Fruit fly (Drosophila melanogaster) whole organism, embryonic: ENCODE measurements around the gene CG14657.
A peak's percentile ranks its signal among the peaks of the same experiment; 100 is the strongest.

Source experiments
- Atf3 ChIP-seq: fragments of 200-800 bp; sonication (Bioruptor generic); optimal IDR thresholded peaks from 3 replicates; lab custom pipeline; 2016; ENCODE audit warnings: missing biosample characterization, missing genetic modification characterization
- CG11398 ChIP-seq: fragments of 200-800 bp; sonication (Bioruptor generic); optimal IDR thresholded peaks from 2 replicates; lab custom pipeline; 2016; ENCODE audit warnings: missing biosample characterization, missing genetic modification characterization
- CG12071 ChIP-seq: fragments of 200-800 bp; sonication (Bioruptor generic); optimal IDR thresholded peaks from 3 replicates; lab custom pipeline; 2018; ENCODE audit warnings: missing biosample characterization, mild to moderate bottlenecking, missing genetic modification characterization
- CG13624 ChIP-seq: fragments of 200-800 bp; sonication (Bioruptor generic); optimal IDR thresholded peaks from 2 replicates; lab custom pipeline; 2016; ENCODE audit warnings: missing biosample characterization, missing genetic modification characterization
- CG14441 ChIP-seq: fragments of 200-800 bp; sonication (Bioruptor generic); IDR thresholded peaks from 2 replicates; pipeline ENCODE4 v1.3.6; 2022; ENCODE audit warnings: missing biosample characterization, missing genetic modification characterization
- CG1603 ChIP-seq: fragments of 200-800 bp; sonication (Bioruptor generic); optimal IDR thresholded peaks from 2 replicates; lab custom pipeline; 2019; ENCODE audit warnings: missing biosample characterization, mild to moderate bottlenecking, missing genetic modification characterization, moderate library complexity
- CG16815 ChIP-seq: fragments of 200-800 bp; sonication (Bioruptor generic); optimal IDR thresholded peaks from 3 replicates; lab custom pipeline; 2017; ENCODE audit warnings: missing biosample characterization, mild to moderate bottlenecking, missing genetic modification characterization
- CG18599 ChIP-seq: fragments of 200-800 bp; sonication (Bioruptor generic); optimal IDR thresholded peaks from 3 replicates; lab custom pipeline; 2017; ENCODE audit warnings: missing biosample characterization, missing genetic modification characterization, mild to moderate bottlenecking, moderate library complexity, missing genetic modification reagents
- CG2129 ChIP-seq: fragments of 200-800 bp; sonication (Bioruptor generic); IDR thresholded peaks from 2 replicates; pipeline ENCODE4 v1.3.6; 2022; ENCODE audit warnings: missing biosample characterization, missing genetic modification characterization; ENCODE audit not compliant: partially characterized antibody
- CG30431 ChIP-seq: fragments of 200-800 bp; sonication (Bioruptor generic); optimal IDR thresholded peaks from 2 replicates; lab custom pipeline; 2017; ENCODE audit warnings: missing biosample characterization, missing genetic modification characterization
- CG31365 ChIP-seq: fragments of 200-800 bp; sonication (Bioruptor generic); optimal IDR thresholded peaks from 2 replicates; lab custom pipeline; 2018; ENCODE audit warnings: missing biosample characterization, mild to moderate bottlenecking, missing genetic modification characterization
- CG3281 ChIP-seq: fragments of 200-800 bp; sonication (Bioruptor generic); optimal IDR thresholded peaks from 3 replicates; lab custom pipeline; 2017; ENCODE audit warnings: missing biosample characterization, mild to moderate bottlenecking, missing genetic modification characterization
- CG33213 ChIP-seq: fragments of 200-800 bp; sonication (Bioruptor generic); optimal IDR thresholded peaks from 3 replicates; lab custom pipeline; 2016; ENCODE audit warnings: missing biosample characterization, missing genetic modification characterization
- CG3726 ChIP-seq: fragments of 200-800 bp; sonication (Bioruptor generic); IDR thresholded peaks from 3 replicates; pipeline ENCODE4, ENCODE4 v1.3.6; 2022; ENCODE audit warnings: missing biosample characterization, missing genetic modification characterization
- CG5953 ChIP-seq: fragments of 200-800 bp; sonication (Bioruptor generic); IDR thresholded peaks from 2 replicates; pipeline ENCODE4 v1.3.6; 2022; ENCODE audit warnings: missing biosample characterization, missing genetic modification characterization
- CG6175 ChIP-seq: fragments of 200-800 bp; sonication (Bioruptor generic); IDR thresholded peaks from 3 replicates; pipeline ENCODE4 v1.3.6; 2022; ENCODE audit warnings: missing biosample characterization, missing genetic modification characterization
- CG6254 ChIP-seq: fragments of 200-800 bp; sonication (Bioruptor generic); optimal IDR thresholded peaks from 3 replicates; lab custom pipeline; 2017; ENCODE audit warnings: mild to moderate bottlenecking, missing biosample characterization, missing genetic modification reagents, missing genetic modification characterization
- CG8290 ChIP-seq, 3 experiments: fragments of 200-800 bp; sonication (Bioruptor generic); optimal IDR thresholded peaks; 2 replicates each; lab custom pipeline; 2016 to 2019; ENCODE audit warnings: missing biosample characterization in 3 of 3, missing genetic modification characterization in 3 of 3, mild to moderate bottlenecking in 2 of 3, moderate library complexity in 1 of 3
- CG8924 ChIP-seq: fragments of 200-800 bp; optimal IDR thresholded peaks from 3 replicates; lab custom pipeline; 2019; ENCODE audit warnings: missing biosample characterization, mild to moderate bottlenecking, missing genetic modification characterization, moderate library complexity
- CG9727 ChIP-seq: fragments of 200-800 bp; sonication (Bioruptor generic); optimal IDR thresholded peaks from 3 replicates; lab custom pipeline; 2017; ENCODE audit warnings: missing biosample characterization, mild to moderate bottlenecking, missing genetic modification characterization
- D19B ChIP-seq: fragments of 200-800 bp; sonication (Bioruptor generic); optimal IDR thresholded peaks from 2 replicates; lab custom pipeline; 2017; ENCODE audit warnings: missing biosample characterization, mild to moderate bottlenecking, missing genetic modification characterization
- Dref ChIP-seq: fragments of 200-800 bp; sonication (Bioruptor generic); IDR thresholded peaks from 2 replicates; pipeline ENCODE4 v1.3.6; 2022; ENCODE audit warnings: missing biosample characterization, missing genetic modification characterization
- Eip74EF ChIP-seq, 2 experiments: fragments of 200-800 bp in 1 of 2; fragments of >200 bp in 1 of 2; sonication (Bioruptor generic) in 1 of 2; optimal IDR thresholded peaks; 2 replicates each; lab custom pipeline; 2017 to 2019; ENCODE audit warnings: missing biosample characterization in 2 of 2, missing genetic modification characterization in 2 of 2, mild to moderate bottlenecking in 1 of 2, moderate library complexity in 1 of 2
- HLH3B ChIP-seq: fragments of 200-800 bp; sonication (Bioruptor generic); IDR thresholded peaks from 2 replicates; pipeline ENCODE4 v1.3.6; 2022; ENCODE audit warnings: missing biosample characterization, missing genetic modification characterization
- Nf-YB ChIP-seq: fragments of 200-800 bp; sonication (Bioruptor generic); optimal IDR thresholded peaks from 3 replicates; lab custom pipeline; 2019; ENCODE audit warnings: missing biosample characterization, mild to moderate bottlenecking, missing genetic modification characterization, moderate library complexity
- Oaz ChIP-seq: fragments of 200-800 bp; sonication (Bioruptor generic); IDR thresholded peaks from 2 replicates; pipeline ENCODE4 v1.3.6; 2022; ENCODE audit warnings: missing biosample characterization, missing genetic modification characterization
- Scr ChIP-seq: fragments of 200-800 bp; sonication (Bioruptor generic); IDR thresholded peaks from 2 replicates; pipeline ENCODE4 v1.3.6; 2022; ENCODE audit warnings: missing biosample characterization, missing genetic modification characterization; ENCODE audit not compliant: partially characterized antibody
- Sox100B ChIP-seq: fragments of 200-800 bp; sonication (Bioruptor generic); optimal IDR thresholded peaks from 3 replicates; lab custom pipeline; 2018; ENCODE audit warnings: missing biosample characterization, mild to moderate bottlenecking, missing genetic modification characterization
- abd-A ChIP-seq: fragments of 200-800 bp; sonication (Bioruptor generic); optimal IDR thresholded peaks from 3 replicates; lab custom pipeline; 2019; ENCODE audit warnings: missing biosample characterization, mild to moderate bottlenecking, missing genetic modification characterization, moderate library complexity
- amos ChIP-seq: fragments of 200-800 bp; sonication (Bioruptor generic); IDR thresholded peaks from 2 replicates; pipeline ENCODE4 v1.3.6; 2022; ENCODE audit warnings: missing biosample characterization, missing genetic modification characterization; ENCODE audit not compliant: partially characterized antibody
- ase ChIP-seq: fragments of 200-800 bp; sonication (Bioruptor generic); IDR thresholded peaks from 3 replicates; pipeline ENCODE4 v1.3.6; 2022; ENCODE audit warnings: missing biosample characterization, missing genetic modification characterization
- ato ChIP-seq: fragments of 200-800 bp; sonication (Bioruptor generic); IDR thresholded peaks from 2 replicates; pipeline ENCODE4 v1.3.6; 2022; ENCODE audit warnings: missing biosample characterization, missing genetic modification characterization; ENCODE audit not compliant: partially characterized antibody
- bcd ChIP-seq: fragments of 200-800 bp; sonication (Bioruptor generic); optimal IDR thresholded peaks from 2 replicates; lab custom pipeline; 2017; ENCODE audit warnings: missing biosample characterization, mild to moderate bottlenecking, missing genetic modification characterization
- cad ChIP-seq: fragments of >200 bp; optimal IDR thresholded peaks from 2 replicates; lab custom pipeline; 2017; ENCODE audit warnings: missing biosample characterization, missing genetic modification characterization
- dmrt11E ChIP-seq: fragments of 200-800 bp; sonication (Bioruptor generic); optimal IDR thresholded peaks from 3 replicates; lab custom pipeline; 2018; ENCODE audit warnings: missing biosample characterization, mild to moderate bottlenecking, missing genetic modification characterization, moderate library complexity
- eyg ChIP-seq: fragments of 200-800 bp; sonication (Bioruptor generic); optimal IDR thresholded peaks from 3 replicates; lab custom pipeline; 2016; ENCODE audit warnings: missing biosample characterization, missing genetic modification characterization
- fd102C ChIP-seq: fragments of 200-800 bp; sonication (Bioruptor generic); optimal IDR thresholded peaks from 2 replicates; lab custom pipeline; 2018; ENCODE audit warnings: missing biosample characterization, mild to moderate bottlenecking, missing genetic modification characterization, moderate library complexity
- gsb-n ChIP-seq: fragments of 200-800 bp; sonication (Bioruptor generic); optimal IDR thresholded peaks from 3 replicates; lab custom pipeline; 2018; ENCODE audit warnings: missing biosample characterization, mild to moderate bottlenecking, missing genetic modification characterization
- hbn ChIP-seq: fragments of 200-800 bp; sonication (Bioruptor generic); IDR thresholded peaks from 2 replicates; pipeline ENCODE4 v1.3.6; 2022; ENCODE audit warnings: missing biosample characterization, missing genetic modification characterization; ENCODE audit not compliant: partially characterized antibody
- mam ChIP-seq: fragments of 200-800 bp; sonication (Bioruptor generic); optimal IDR thresholded peaks from 3 replicates; lab custom pipeline; 2016; ENCODE audit warnings: missing biosample characterization, missing genetic modification characterization
- nmo ChIP-seq: fragments of 200-800 bp; sonication (Bioruptor generic); optimal IDR thresholded peaks from 2 replicates; lab custom pipeline; 2018; ENCODE audit warnings: missing biosample characterization, mild to moderate bottlenecking, missing genetic modification characterization, moderate library complexity
- org-1 ChIP-seq: fragments of 200-800 bp; sonication (Bioruptor generic); optimal IDR thresholded peaks from 2 replicates; lab custom pipeline; 2017; ENCODE audit warnings: missing biosample characterization, missing genetic modification characterization
- sqz ChIP-seq: fragments of 200-800 bp; sonication (Bioruptor generic); optimal IDR thresholded peaks from 3 replicates; lab custom pipeline; 2018; ENCODE audit warnings: missing biosample characterization, mild to moderate bottlenecking, missing genetic modification characterization
- tin ChIP-seq: fragments of 200-800 bp; sonication (Bioruptor generic); optimal IDR thresholded peaks from 3 replicates; lab custom pipeline; 2016; ENCODE audit warnings: missing biosample characterization, missing genetic modification characterization
- tna ChIP-seq: fragments of 200-800 bp; sonication (Bioruptor generic); IDR thresholded peaks from 2 replicates; pipeline ENCODE4 v1.3.6; 2022; ENCODE audit warnings: missing biosample characterization, missing genetic modification characterization; ENCODE audit not compliant: partially characterized antibody
- vfl ChIP-seq: fragments of 200-800 bp; sonication (Bioruptor generic); optimal IDR thresholded peaks from 2 replicates; lab custom pipeline; 2016; ENCODE audit warnings: missing biosample characterization, missing genetic modification characterization
- zfh1 ChIP-seq: fragments of 200-800 bp; sonication (Bioruptor generic); IDR thresholded peaks from 3 replicates; pipeline ENCODE4 v1.3.6; 2022; ENCODE audit warnings: missing biosample characterization, missing genetic modification characterization

The CG14657 gene

dm6 chr3R:4804828-4805707, 16.2 kb downstream of the CG14657 start (continued):
- 0 out of 2 replicates have a peak, but pooled peaks have one; percentile 12 for TF ChIP-seq Oaz
- no peak; the same call in 1 of the 2 replicates for TF ChIP-seq HLH3B
- TF ChIP-seq fd102C = no peak
- no peak for TF ChIP-seq cad (GFP tag; lab: Kevin White, UChicago)
- TF ChIP-seq CG3726 (GFP tag; lab: Robert Waterston, UW) = no peak
- TF ChIP-seq CG3281 (GFP tag; lab: Kevin White, UChicago) = peak; percentile 51
- TF ChIP-seq CG13624 (GFP tag; lab: Kevin White, UChicago) = peak; percentile 22
- TF ChIP-seq CG30431 (GFP tag; lab: Kevin White, UChicago) = peak; percentile 28
- TF ChIP-seq CG12071 (GFP tag; lab: Kevin White, UChicago) = no peak
- TF ChIP-seq amos = no peak
- peak; percentile 61; the same call in 1 of the 2 replicates for TF ChIP-seq CG14441 (GFP tag; lab: Robert Waterston, UW)
- TF ChIP-seq vfl (GFP tag; lab: Kevin White, UChicago) = peak; percentile 9
- peak; percentile 31; the same call in 1 of the 3 replicates for TF ChIP-seq zfh1 (GFP tag; lab: Robert Waterston, UW)
- TF ChIP-seq tin (GFP tag; lab: Kevin White, UChicago) = no peak
- peak; percentile 43 for TF ChIP-seq abd-A
- no peak for TF ChIP-seq CG2129
- TF ChIP-seq CG33213 (GFP tag; lab: Kevin White, UChicago) = no peak
- TF ChIP-seq tna = no peak; the same call in 1 of the 2 replicates
- no peak for TF ChIP-seq hbn (GFP tag; lab: Robert Waterston, UW)
- no peak for TF ChIP-seq Dref (GFP tag; lab: Robert Waterston, UW)
- TF ChIP-seq CG11398 (GFP tag; lab: Kevin White, UChicago) = no peak
- TF ChIP-seq ato (GFP tag; lab: Robert Waterston, UW) = 0 out of 2 replicates have a peak, but pooled peaks have one; percentile 8
- TF ChIP-seq CG6254 (GFP tag; lab: Kevin White, UChicago) = peak; percentile 61
- peak; percentile 81 for TF ChIP-seq nmo (GFP tag; lab: Kevin White, UChicago)
- TF ChIP-seq gsb-n (tag; lab: Kevin White, UChicago) = peak; percentile 76
- TF ChIP-seq CG16815 = peak; percentile 43
- TF ChIP-seq Eip74EF (GFP tag; optimal IDR thresholded peaks at IDR 0.05; lab: Kevin White, UChicago) = peak in 1 of 2 experiments; percentile 20
- TF ChIP-seq CG8290 (GFP tag; optimal IDR thresholded peaks at IDR 0.05; lab: Kevin White, UChicago) = no peak
- peak in 1 of 2 experiments; percentile 33 for TF ChIP-seq CG8290 (tag; optimal IDR thresholded peaks at IDR 0.05; lab: Kevin White, UChicago)
- TF ChIP-seq CG5953 (GFP tag; lab: Robert Waterston, UW) = peak; percentile 18; the same call in 1 of the 2 replicates
- TF ChIP-seq org-1 = peak; percentile 40
- TF ChIP-seq sqz = peak; percentile 79
- peak; percentile 74 for TF ChIP-seq dmrt11E (tag; lab: Kevin White, UChicago)
- peak; percentile 71 for TF ChIP-seq CG18599 (GFP tag; lab: Kevin White, UChicago)
- no peak for TF ChIP-seq CG6175 (GFP tag; lab: Robert Waterston, UW)
- peak; percentile 56 for TF ChIP-seq Nf-YB (GFP tag; lab: Kevin White, UChicago)
- peak; percentile 11 for TF ChIP-seq eyg
- TF ChIP-seq Scr (GFP tag; lab: Robert Waterston, UW) = no peak
- no peak for TF ChIP-seq mam (GFP tag; lab: Kevin White, UChicago)
- 0 out of 3 replicates have a peak, but pooled peaks have one; percentile 32 for TF ChIP-seq ase (GFP tag; lab: Robert Waterston, UW)
- peak; percentile 69 for TF ChIP-seq CG9727
- TF ChIP-seq CG8924 (tag; lab: Kevin White, UChicago) = peak; percentile 71
- peak; percentile 40 for TF ChIP-seq CG1603 (tag; lab: Kevin White, UChicago)
- peak; percentile 46 for TF ChIP-seq bcd (GFP tag; lab: Kevin White, UChicago)
- peak; percentile 15 for TF ChIP-seq D19B
- TF ChIP-seq CG31365 (tag; lab: Kevin White, UChicago) = no peak
- peak; percentile 22 for TF ChIP-seq Atf3 (GFP tag; lab: Kevin White, UChicago)
- TF ChIP-seq Sox100B = peak; percentile 77
